Fruit fly (Drosophila melanogaster) whole organism, embryonic: ENCODE results near the gene Dis3.

Experiments used
- ATbp ChIP-seq: fragments of 200-800 bp; sonication (Bioruptor generic); optimal IDR thresholded peaks from 2 replicates; lab custom pipeline; 2017; ENCODE audit warnings: missing biosample characterization, mild to moderate bottlenecking, missing genetic modification characterization, missing genetic modification reagents
- Atf3 ChIP-seq: fragments of 200-800 bp; sonication (Bioruptor generic); optimal IDR thresholded peaks from 3 replicates; lab custom pipeline; 2016; ENCODE audit warnings: missing biosample characterization, missing genetic modification characterization
- Bgb ChIP-seq: fragments of 200-800 bp; sonication (Bioruptor generic); IDR thresholded peaks from 2 replicates; pipeline ENCODE4 v1.3.6; 2022; ENCODE audit warnings: missing biosample characterization, missing genetic modification characterization; ENCODE audit not compliant: partially characterized antibody
- Bteb2 ChIP-seq: fragments of 200-800 bp; sonication (Bioruptor generic); optimal IDR thresholded peaks from 2 replicates; lab custom pipeline; 2016; ENCODE audit warnings: missing biosample characterization, missing genetic modification characterization
- CG10209 ChIP-seq: fragments of 200-800 bp; sonication (Bioruptor generic); optimal IDR thresholded peaks from 3 replicates; lab custom pipeline; 2017; ENCODE audit warnings: missing biosample characterization, mild to moderate bottlenecking, missing genetic modification characterization, missing genetic modification reagents
- CG10366 ChIP-seq: fragments of 200-800 bp; sonication (Bioruptor generic); IDR thresholded peaks from 2 replicates; pipeline ENCODE4 v1.3.6; 2022; ENCODE audit warnings: missing biosample characterization, missing genetic modification characterization
- CG10565 ChIP-seq: fragments of 200-800 bp; sonication (Bioruptor generic); optimal IDR thresholded peaks from 3 replicates; lab custom pipeline; 2016; ENCODE audit warnings: missing biosample characterization, mild to moderate bottlenecking, missing genetic modification characterization
- CG14014 ChIP-seq: fragments of 200-800 bp; sonication (Bioruptor generic); IDR thresholded peaks from 2 replicates; pipeline ENCODE4 v1.3.6; 2022; ENCODE audit warnings: missing biosample characterization, missing genetic modification characterization
- CG15073 ChIP-seq: fragments of 200-800 bp; sonication (Bioruptor generic); optimal IDR thresholded peaks from 2 replicates; lab custom pipeline; 2016; ENCODE audit warnings: missing biosample characterization, missing genetic modification characterization
- CG1603 ChIP-seq: fragments of 200-800 bp; sonication (Bioruptor generic); optimal IDR thresholded peaks from 2 replicates; lab custom pipeline; 2019; ENCODE audit warnings: missing biosample characterization, mild to moderate bottlenecking, missing genetic modification characterization, moderate library complexity
- CG16813 ChIP-seq: fragments of 200-800 bp; sonication (Bioruptor generic); IDR thresholded peaks from 3 replicates; pipeline ENCODE4 v1.3.6; 2022; ENCODE audit warnings: missing biosample characterization, missing genetic modification characterization; ENCODE audit not compliant: partially characterized antibody
- CG18011 ChIP-seq: fragments of 200-800 bp; sonication (Bioruptor generic); optimal IDR thresholded peaks from 2 replicates; lab custom pipeline; 2017; ENCODE audit warnings: missing biosample characterization, missing genetic modification characterization, mild to moderate bottlenecking, moderate library complexity, missing genotype
- CG18599 ChIP-seq: fragments of 200-800 bp; sonication (Bioruptor generic); optimal IDR thresholded peaks from 3 replicates; lab custom pipeline; 2017; ENCODE audit warnings: missing biosample characterization, missing genetic modification characterization, mild to moderate bottlenecking, moderate library complexity, missing genetic modification reagents
- CG2116 ChIP-seq: fragments of 200-800 bp; sonication (Bioruptor generic); optimal IDR thresholded peaks from 3 replicates; lab custom pipeline; 2018; ENCODE audit warnings: missing biosample characterization, mild to moderate bottlenecking, missing genetic modification characterization
- CG32532 ChIP-seq: fragments of 200-800 bp; sonication (Bioruptor generic); IDR thresholded peaks from 2 replicates; pipeline ENCODE4 v1.3.6; 2022; ENCODE audit warnings: missing biosample characterization, missing genetic modification characterization
- CG33557 ChIP-seq: fragments of 200-800 bp; sonication (Bioruptor generic); optimal IDR thresholded peaks from 2 replicates; lab custom pipeline; 2019; ENCODE audit warnings: missing biosample characterization, mild to moderate bottlenecking, missing genetic modification characterization, moderate library complexity
- CG3838 ChIP-seq: fragments of 200-800 bp; sonication (Bioruptor generic); optimal IDR thresholded peaks from 3 replicates; lab custom pipeline; 2016; ENCODE audit warnings: missing biosample characterization, missing genetic modification characterization
- CG4404 ChIP-seq: fragments of 200-800 bp; sonication (Bioruptor generic); IDR thresholded peaks from 2 replicates; pipeline ENCODE4 v1.3.6; 2022; ENCODE audit warnings: missing biosample characterization, missing genetic modification characterization
- CG7556 ChIP-seq: fragments of 200-800 bp; sonication (Bioruptor generic); optimal IDR thresholded peaks from 2 replicates; lab custom pipeline; 2017; ENCODE audit warnings: missing biosample characterization, mild to moderate bottlenecking, missing genetic modification characterization
- CG9797 ChIP-seq: fragments of 200-800 bp; sonication (Bioruptor generic); optimal IDR thresholded peaks from 3 replicates; lab custom pipeline; 2018; ENCODE audit warnings: missing biosample characterization, mild to moderate bottlenecking, missing genetic modification characterization
- E2f1 ChIP-seq: fragments of 200-800 bp; sonication (Bioruptor generic); IDR thresholded peaks from 2 replicates; pipeline ENCODE4 v1.3.6; 2022; ENCODE audit warnings: missing biosample characterization, missing genetic modification characterization
- abd-A ChIP-seq: fragments of 200-800 bp; sonication (Bioruptor generic); optimal IDR thresholded peaks from 3 replicates; lab custom pipeline; 2019; ENCODE audit warnings: missing biosample characterization, mild to moderate bottlenecking, missing genetic modification characterization, moderate library complexity
- amos ChIP-seq: fragments of 200-800 bp; sonication (Bioruptor generic); IDR thresholded peaks from 2 replicates; pipeline ENCODE4 v1.3.6; 2022; ENCODE audit warnings: missing biosample characterization, missing genetic modification characterization; ENCODE audit not compliant: partially characterized antibody
- az2 ChIP-seq: fragments of 200-800 bp; sonication (Bioruptor generic); optimal IDR thresholded peaks from 3 replicates; lab custom pipeline; 2016; ENCODE audit warnings: missing biosample characterization, missing genetic modification characterization
- bcd ChIP-seq: fragments of 200-800 bp; sonication (Bioruptor generic); optimal IDR thresholded peaks from 2 replicates; lab custom pipeline; 2017; ENCODE audit warnings: missing biosample characterization, mild to moderate bottlenecking, missing genetic modification characterization
- caup ChIP-seq: fragments of 200-800 bp; sonication (Bioruptor generic); optimal IDR thresholded peaks from 3 replicates; lab custom pipeline; 2017; ENCODE audit warnings: missing biosample characterization, mild to moderate bottlenecking, missing genetic modification characterization, moderate library complexity; ENCODE audit not compliant: severe bottlenecking
- dati ChIP-seq: fragments of 200-800 bp; sonication (Bioruptor generic); IDR thresholded peaks from 2 replicates; pipeline ENCODE4 v1.3.6; 2022; ENCODE audit warnings: missing biosample characterization, missing genetic modification characterization
- dysf ChIP-seq: fragments of 200-800 bp; sonication (Bioruptor generic); IDR thresholded peaks from 3 replicates; pipeline ENCODE4 v1.3.6; 2022; ENCODE audit warnings: missing biosample characterization, missing genetic modification characterization
- en ChIP-seq: fragments of 200-800 bp; sonication (Bioruptor generic); optimal IDR thresholded peaks from 2 replicates; lab custom pipeline; 2016; ENCODE audit warnings: missing biosample characterization, missing genetic modification characterization
- eyg ChIP-seq: fragments of 200-800 bp; sonication (Bioruptor generic); optimal IDR thresholded peaks from 3 replicates; lab custom pipeline; 2016; ENCODE audit warnings: missing biosample characterization, missing genetic modification characterization
- gsb ChIP-seq: fragments of 200-800 bp; sonication (Bioruptor generic); IDR thresholded peaks from 2 replicates; pipeline ENCODE4 v1.3.6; 2022; ENCODE audit warnings: missing biosample characterization, missing genetic modification characterization
- jing ChIP-seq: fragments of 200-800 bp; sonication (Bioruptor generic); optimal IDR thresholded peaks from 2 replicates; lab custom pipeline; 2018; ENCODE audit warnings: missing biosample characterization, mild to moderate bottlenecking, missing genetic modification characterization
- ken ChIP-seq: fragments of 200-800 bp; sonication (Bioruptor generic); IDR thresholded peaks from 3 replicates; pipeline ENCODE4 v1.3.6; 2022; ENCODE audit warnings: missing biosample characterization, missing genetic modification characterization
- lab ChIP-seq: fragments of 200-800 bp; sonication (Bioruptor generic); optimal IDR thresholded peaks from 3 replicates; lab custom pipeline; 2017; ENCODE audit warnings: missing biosample characterization, missing genetic modification characterization, mild to moderate bottlenecking, moderate library complexity, missing genetic modification reagents
- lola ChIP-seq, 3 experiments: fragments of >200 bp in 2 of 3; fragments of 200-800 bp in 1 of 3; sonication (Bioruptor generic) in 1 of 3; optimal IDR thresholded peaks; 2 replicates each; lab custom pipeline; 2017 to 2019; ENCODE audit warnings: missing biosample characterization in 3 of 3, missing genetic modification characterization in 3 of 3, mild to moderate bottlenecking in 1 of 3, moderate library complexity in 1 of 3
- mirr ChIP-seq: fragments of 200-800 bp; sonication (Bioruptor generic); optimal IDR thresholded peaks from 3 replicates; lab custom pipeline; 2018; ENCODE audit warnings: missing biosample characterization, mild to moderate bottlenecking, missing genetic modification characterization
- nau ChIP-seq: fragments of 200-800 bp; sonication (Bioruptor generic); optimal IDR thresholded peaks from 3 replicates; lab custom pipeline; 2017; ENCODE audit warnings: missing biosample characterization, mild to moderate bottlenecking, missing genetic modification characterization, missing genetic modification reagents
- ranshi ChIP-seq: fragments of 200-800 bp; sonication (Bioruptor generic); IDR thresholded peaks from 2 replicates; pipeline ENCODE4 v1.3.6; 2022; ENCODE audit warnings: missing biosample characterization, missing genetic modification characterization
- rib ChIP-seq: fragments of 200-800 bp; sonication (Bioruptor generic); IDR thresholded peaks from 2 replicates; pipeline ENCODE4 v1.3.6; 2022; ENCODE audit warnings: missing biosample characterization, missing genetic modification characterization
- scrt ChIP-seq: fragments of 200-800 bp; sonication (Bioruptor generic); optimal IDR thresholded peaks from 2 replicates; lab custom pipeline; 2018; ENCODE audit warnings: missing biosample characterization, mild to moderate bottlenecking, missing genetic modification characterization, moderate library complexity
- sens-2 ChIP-seq: fragments of 200-800 bp; sonication (Bioruptor generic); IDR thresholded peaks from 2 replicates; pipeline ENCODE4 v1.3.6; 2022; ENCODE audit warnings: missing biosample characterization, missing genetic modification characterization
- slbo ChIP-seq: fragments of 200-800 bp; sonication (Bioruptor generic); IDR thresholded peaks from 2 replicates; pipeline ENCODE4 v1.3.6; 2022; ENCODE audit warnings: missing biosample characterization, missing genetic modification characterization
- so ChIP-seq: fragments of 200-800 bp; sonication (Bioruptor generic); IDR thresholded peaks from 3 replicates; pipeline ENCODE4 v1.3.6; 2022; ENCODE audit warnings: missing biosample characterization, missing genetic modification characterization
- tin ChIP-seq: fragments of 200-800 bp; sonication (Bioruptor generic); optimal IDR thresholded peaks from 3 replicates; lab custom pipeline; 2016; ENCODE audit warnings: missing biosample characterization, missing genetic modification characterization
- tio ChIP-seq: fragments of 200-800 bp; sonication (Bioruptor generic); optimal IDR thresholded peaks from 2 replicates; lab custom pipeline; 2017; ENCODE audit warnings: missing biosample characterization, missing genetic modification characterization, inconsistent platforms
- tll ChIP-seq, 2 experiments: fragments of 200-800 bp in 1 of 2; fragments of >200 bp in 1 of 2; sonication (Bioruptor generic) in 1 of 2; optimal IDR thresholded peaks; 2 replicates each; lab custom pipeline; 2017 to 2019; ENCODE audit warnings: missing biosample characterization in 2 of 2, missing genetic modification characterization in 2 of 2, mild to moderate bottlenecking in 1 of 2, moderate library complexity in 1 of 2
- ttk ChIP-seq: fragments of 200-800 bp; sonication (Bioruptor generic); IDR thresholded peaks from 2 replicates; pipeline ENCODE4 v2.1.2; 2022; ENCODE audit warnings: missing biosample characterization, missing genetic modification characterization
- twi ChIP-seq: fragments of 200-800 bp; optimal IDR thresholded peaks from 2 replicates; lab custom pipeline; 2019; ENCODE audit warnings: missing biosample characterization, mild to moderate bottlenecking, missing genetic modification characterization, moderate library complexity
- vfl ChIP-seq: fragments of 200-800 bp; sonication (Bioruptor generic); optimal IDR thresholded peaks from 2 replicates; lab custom pipeline; 2016; ENCODE audit warnings: missing biosample characterization, missing genetic modification characterization
- vvl ChIP-seq: fragments of 200-800 bp; sonication (Bioruptor generic); IDR thresholded peaks from 2 replicates; pipeline ENCODE4 v1.3.6; 2022; ENCODE audit warnings: missing biosample characterization, missing genetic modification characterization
- wdn ChIP-seq: fragments of 200-800 bp; sonication (Bioruptor generic); IDR thresholded peaks from 2 replicates; pipeline ENCODE4 v1.3.6; 2022; ENCODE audit warnings: missing biosample characterization, missing genetic modification characterization

Gene Dis3

dm6 chr3R:24298534-24298936, 34.7 kb upstream of the Dis3 start (continued):
- TF ChIP-seq bcd (GFP tag; lab: Kevin White, UChicago), result no peak
- TF ChIP-seq tll (GFP tag; optimal IDR thresholded peaks at IDR 0.05; lab: Kevin White, UChicago), result no peak
- TF ChIP-seq amos (GFP tag; lab: Robert Waterston, UW), result no peak
- TF ChIP-seq twi (tag; lab: Kevin White, UChicago), result no peak
- TF ChIP-seq dysf (GFP tag; lab: Robert Waterston, UW), result no peak
- no peak for TF ChIP-seq CG18011
- TF ChIP-seq CG10366, result no peak
- no peak for TF ChIP-seq tin (GFP tag; lab: Kevin White, UChicago)
- TF ChIP-seq CG15073 (GFP tag; lab: Kevin White, UChicago), result no peak
- no peak for TF ChIP-seq vfl (GFP tag; lab: Kevin White, UChicago)
- TF ChIP-seq az2 (GFP tag; lab: Kevin White, UChicago), result no peak
- TF ChIP-seq CG7556 (GFP tag; lab: Kevin White, UChicago), result peak; percentile 46
- TF ChIP-seq eyg (GFP tag; lab: Kevin White, UChicago), result no peak
- TF ChIP-seq tio (GFP tag; lab: Kevin White, UChicago), result no peak
- TF ChIP-seq scrt (GFP tag; lab: Kevin White, UChicago), result no peak
- peak; percentile 26 for TF ChIP-seq CG1603
- TF ChIP-seq CG32532, result no peak
- TF ChIP-seq Bgb (GFP tag; lab: Robert Waterston, UW), result no peak
- peak in 1 of 3 experiments; percentile 25 for TF ChIP-seq lola (GFP tag; optimal IDR thresholded peaks at IDR 0.05; lab: Kevin White, UChicago)
- TF ChIP-seq ken (GFP tag; lab: Robert Waterston, UW), result peak; percentile 44; the same call in 2 of the 3 replicates
- no peak for TF ChIP-seq dati (GFP tag; lab: Robert Waterston, UW)
- TF ChIP-seq CG4404, result no peak
- TF ChIP-seq CG16813, result no peak
- peak; percentile 54 for TF ChIP-seq lab
- TF ChIP-seq CG33557 (GFP tag; lab: Kevin White, UChicago), result no peak
- TF ChIP-seq ATbp (GFP tag; lab: Kevin White, UChicago), result peak; percentile 39
- peak; percentile 11; the same call in 1 of the 2 replicates for TF ChIP-seq slbo (GFP tag; lab: Robert Waterston, UW)
- TF ChIP-seq Bteb2 (GFP tag; lab: Kevin White, UChicago), result no peak
- TF ChIP-seq ttk, result no peak
- no peak for TF ChIP-seq rib (GFP tag; lab: Robert Waterston, UW)
- TF ChIP-seq CG10209 (GFP tag; lab: Kevin White, UChicago), result peak; percentile 0
- TF ChIP-seq nau (GFP tag; lab: Kevin White, UChicago), result peak; percentile 24
- no peak for TF ChIP-seq abd-A
- no peak for TF ChIP-seq CG9797
- no peak for TF ChIP-seq CG2116 (GFP tag; lab: Kevin White, UChicago)
- TF ChIP-seq E2f1, result 0 out of 2 replicates have a peak, but pooled peaks have one; percentile 16
- TF ChIP-seq so (GFP tag; lab: Robert Waterston, UW), result no peak
- no peak for TF ChIP-seq CG10565 (GFP tag; lab: Kevin White, UChicago)
- TF ChIP-seq mirr (GFP tag; lab: Kevin White, UChicago), result no peak
- no peak for TF ChIP-seq CG3838 (GFP tag; lab: Kevin White, UChicago)
- no peak for TF ChIP-seq sens-2 (GFP tag; lab: Robert Waterston, UW)
- TF ChIP-seq vvl (GFP tag; lab: Robert Waterston, UW), result peak; percentile 73
- no peak for TF ChIP-seq jing (GFP tag; lab: Kevin White, UChicago)
- TF ChIP-seq CG14014 (GFP tag; lab: Robert Waterston, UW), result no peak
- TF ChIP-seq Atf3 (GFP tag; lab: Kevin White, UChicago), result no peak
- no peak for TF ChIP-seq en (GFP tag; lab: Kevin White, UChicago)
- peak; percentile 17 for TF ChIP-seq caup
- TF ChIP-seq ranshi, result no peak; the same call in 1 of the 2 replicates
- no peak for TF ChIP-seq gsb (GFP tag; lab: Robert Waterston, UW)
- no peak for TF ChIP-seq wdn (GFP tag; lab: Robert Waterston, UW)
- no peak for TF ChIP-seq CG18599
